Fruit fly (Drosophila melanogaster) whole organism, prepupa: Measurements from ENCODE around the gene CG14515.

ENCODE experiments used
- CG7368 ChIP-seq: fragments of 200-800 bp; sonication (Bioruptor generic); optimal IDR thresholded peaks from 3 replicates; lab custom pipeline; 2016; ENCODE audit warnings: missing biosample characterization, missing genetic modification characterization
- CG8632 ChIP-seq: fragments of 200-800 bp; sonication (Bioruptor generic); optimal IDR thresholded peaks from 3 replicates; lab custom pipeline; 2016; ENCODE audit warnings: missing biosample characterization, missing genetic modification characterization

DNA sequence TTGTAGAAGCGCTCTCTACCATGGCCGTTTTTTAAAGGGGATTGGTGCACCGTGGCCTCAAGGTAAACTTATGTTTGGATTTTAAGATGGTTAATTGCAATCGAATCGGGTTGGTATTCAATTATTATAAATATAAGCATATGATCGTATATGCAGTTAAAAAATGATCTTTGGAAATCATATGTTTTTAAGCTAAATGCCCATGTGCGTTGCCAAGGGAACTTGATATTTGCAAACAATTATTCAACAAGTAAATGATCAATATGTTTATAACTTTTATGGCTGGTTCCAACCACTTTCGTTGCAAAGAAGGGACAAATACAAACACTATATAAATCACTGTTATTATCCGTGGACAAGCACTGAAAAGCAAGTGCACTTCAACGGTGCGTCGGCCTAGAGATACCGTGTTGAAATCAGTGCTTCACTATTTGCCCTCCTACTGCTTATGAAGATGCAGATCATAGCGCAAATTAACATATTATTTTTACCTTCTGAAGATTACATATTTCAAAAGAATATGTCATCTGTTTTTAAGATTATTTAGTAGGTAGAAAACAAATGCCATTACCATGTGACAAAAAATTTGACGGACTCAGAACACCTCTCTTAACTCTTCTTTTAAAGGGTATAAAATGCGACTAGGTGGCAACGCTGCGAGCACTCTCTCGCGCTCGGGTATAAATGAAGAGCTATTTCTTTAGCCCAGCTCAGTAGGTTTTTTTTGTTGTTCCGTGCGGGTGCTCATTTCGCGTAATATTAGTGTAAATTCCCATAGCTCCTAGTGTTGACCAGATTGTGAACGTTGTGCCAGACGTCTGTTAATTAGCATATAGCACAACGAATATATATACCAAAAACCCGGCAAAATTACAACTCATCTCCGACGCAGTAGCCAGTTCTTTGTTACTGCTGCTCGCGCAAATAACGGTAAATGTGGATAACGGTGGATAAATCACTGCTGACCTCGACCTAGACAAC lies 39.6 kb upstream of the CG14515 start, which contains the start of gene rdog:
- TF ChIP-seq CG8632 (GFP tag; lab: Kevin White, UChicago) (peak; percentile 81), CG7368 (peak; percentile 50)
